Worm (Caenorhabditis elegans) whole organism, L4 larva: ENCODE measurements around the gene ddi-1.

ENCODE experiments used
- ceh-82 ChIP-seq: sonication (generic microtip); optimal IDR thresholded peaks from 2 replicates; lab custom pipeline; 2017; ENCODE audit warnings: missing biosample characterization, missing genetic modification characterization
- lin-1 ChIP-seq: fragments of 200-800 bp; sonication (Bioruptor generic); IDR thresholded peaks from 2 replicates; pipeline ENCODE4 v1.3.6; 2022; ENCODE audit warnings: missing genetic modification reagents, missing genetic modification characterization, missing compliant biosample characterization
- nhr-102 ChIP-seq: sonication (generic microtip); optimal IDR thresholded peaks from 2 replicates; lab custom pipeline; 2016; ENCODE audit warnings: mild to moderate bottlenecking, missing genetic modification characterization, moderate library complexity, missing compliant biosample characterization
- set-16 ChIP-seq: fragments of 200-800 bp; sonication (Bioruptor generic); IDR thresholded peaks from 2 replicates; pipeline ENCODE4 v1.3.6; 2022; ENCODE audit warnings: missing genetic modification reagents, missing genetic modification characterization, missing compliant biosample characterization
- snpc-4 ChIP-seq: fragments of 150-350 bp; optimal IDR thresholded peaks from 2 replicates; lab custom pipeline; 2014; ENCODE audit warnings: missing biosample characterization, missing genetic modification characterization
- unc-62 ChIP-seq, 3 experiments: fragments of 150-350 bp in 1 of 3; sonication (generic microtip); optimal IDR thresholded peaks in 2 of 3; peaks in 1 of 3; 1 replicate in 1 of 3; 2 replicates in 2 of 3; lab custom pipeline; 2014 to 2017; ENCODE audit warnings: missing biosample characterization in 3 of 3, missing genetic modification characterization in 3 of 3, missing genetic modification reagents in 3 of 3, missing genotype in 1 of 3

ce11 chrIV:6500843-6501242, 21.8 kb upstream of the ddi-1 start:
- TF ChIP-seq unc-62 (GFP tag; optimal IDR thresholded peaks at IDR 0.05 in 1 of 2; lab: Kevin White, UChicago): no peak
- TF ChIP-seq unc-62 (tag; optimal IDR thresholded peaks at IDR 0.05; lab: Kevin White, UChicago): no peak
- no peak for TF ChIP-seq snpc-4 (tag; lab: Kevin White, UChicago)
- TF ChIP-seq nhr-102 (tag; lab: Kevin White, UChicago): no peak
- TF ChIP-seq ceh-82 (tag; lab: Kevin White, UChicago): no peak
- no peak for TF ChIP-seq lin-1 (GFP tag; lab: Robert Waterston, UW)
- no peak for TF ChIP-seq set-16
